Worm (Caenorhabditis elegans) whole organism, L3 larva: ENCODE results near the gene zipt-16.

Experiments
- ama-1 ChIP-seq: fragments of 150-350 bp; optimal IDR thresholded peaks from 2 replicates; lab custom pipeline; 2018
- nhr-67 ChIP-seq: fragments of 150-350 bp; optimal IDR thresholded peaks from 2 replicates; lab custom pipeline; 2014; ENCODE audit warnings: missing biosample characterization, missing genetic modification characterization
- nhr-77 ChIP-seq: fragments of 150-350 bp; optimal IDR thresholded peaks from 2 replicates; lab custom pipeline; 2014; ENCODE audit warnings: missing biosample characterization, missing genetic modification characterization
- ztf-11 ChIP-seq: fragments of 150-350 bp; optimal IDR thresholded peaks from 2 replicates; lab custom pipeline; 2014; ENCODE audit warnings: missing biosample characterization, missing genetic modification characterization

ce11 chrV:11485558-11485957, 22.7 kb downstream of the zipt-16 start, which contains the start of gene srh-1:
- no peak for TF ChIP-seq nhr-77
- TF ChIP-seq ztf-11, result no peak
- no peak for TF ChIP-seq nhr-67
- TF ChIP-seq ama-1 (lab: Kevin White, UChicago), result no peak
